Worm (Caenorhabditis elegans) whole organism, midembryonic: ENCODE measurements around the gene pitr-3.

Source experiments
- T22C8.4 ChIP-seq: fragments of 200-800 bp; sonication (Bioruptor generic); IDR thresholded peaks from 2 replicates; pipeline ENCODE4 v1.3.6; 2022; ENCODE audit warnings: missing genetic modification characterization, missing compliant biosample characterization
- cog-1 ChIP-seq: sonication (generic microtip); optimal IDR thresholded peaks from 2 replicates; lab custom pipeline; 2016; ENCODE audit warnings: missing genetic modification characterization, missing compliant biosample characterization
- flt-1 ChIP-seq: fragments of 200-800 bp; sonication (Bioruptor generic); IDR thresholded peaks from 2 replicates; pipeline ENCODE4 v1.3.6; 2022; ENCODE audit warnings: missing genetic modification characterization, missing compliant biosample characterization
- med-1 ChIP-seq: sonication (generic microtip); optimal IDR thresholded peaks from 2 replicates; lab custom pipeline; 2017; ENCODE audit warnings: missing genetic modification characterization, mild to moderate bottlenecking, missing compliant biosample characterization, antibody characterized with exemption, missing genetic modification reagents; ENCODE audit not compliant: insufficient read depth
- ref-1 ChIP-seq: fragments of 200-800 bp; sonication (Bioruptor generic); conservative IDR thresholded peaks from 2 replicates; pipeline ENCODE4 v1.3.6; 2022; ENCODE audit warnings: missing genetic modification reagents, missing genetic modification characterization, missing compliant biosample characterization
- ztf-23 ChIP-seq: fragments of 200-800 bp; sonication (Bioruptor generic); IDR thresholded peaks from 2 replicates; pipeline ENCODE4 v1.3.6; 2022; ENCODE audit warnings: missing genetic modification reagents, missing genetic modification characterization, missing compliant biosample characterization

DNA sequence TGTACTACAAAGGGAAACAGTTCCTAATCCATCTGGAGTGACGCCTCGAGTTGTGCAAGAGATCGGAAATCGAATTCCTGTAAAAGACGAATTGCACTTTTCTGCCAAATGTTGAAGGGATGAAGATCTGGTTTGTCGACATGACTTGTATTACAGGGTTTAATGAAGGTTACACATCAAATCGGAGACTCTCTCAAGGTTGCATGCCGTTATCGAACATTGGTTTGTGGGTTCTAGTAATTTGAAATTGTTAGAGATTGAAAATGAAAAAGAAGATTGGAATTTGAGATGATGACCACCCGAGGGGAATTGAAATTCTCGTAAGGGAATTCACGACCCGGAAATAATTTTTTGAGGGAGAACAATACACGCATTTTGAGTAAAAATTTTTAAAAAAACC, 25.1 kb upstream of the pitr-3 start:
- TF ChIP-seq ztf-23 = no peak
- TF ChIP-seq med-1 (GFP tag; lab: Kevin White, UChicago) = no peak
- no peak for TF ChIP-seq cog-1
- TF ChIP-seq flt-1 (GFP tag; lab: Robert Waterston, UW) = no peak
- TF ChIP-seq T22C8.4 (GFP tag; lab: Robert Waterston, UW) = no peak
- TF ChIP-seq ref-1 (GFP tag; lab: Robert Waterston, UW) = no peak
